Fruit fly (Drosophila melanogaster) whole organism, pupa: Measurements from ENCODE around the gene hiw.

Experiments
- CG13204 ChIP-seq: fragments of 200-800 bp; sonication (Bioruptor generic); optimal IDR thresholded peaks from 2 replicates; lab custom pipeline; 2018; ENCODE audit warnings: missing biosample characterization, mild to moderate bottlenecking, missing genetic modification characterization, moderate library complexity
- CG14655 ChIP-seq: fragments of 200-800 bp; sonication (Bioruptor generic); optimal IDR thresholded peaks from 3 replicates; lab custom pipeline; 2017; ENCODE audit warnings: mild to moderate bottlenecking, missing biosample characterization, missing genetic modification reagents, missing genetic modification characterization
- CG15710 ChIP-seq: fragments of 200-800 bp; sonication (Bioruptor generic); optimal IDR thresholded peaks from 2 replicates; lab custom pipeline; 2018; ENCODE audit warnings: missing biosample characterization, mild to moderate bottlenecking, missing genetic modification characterization, moderate library complexity
- D1 ChIP-seq: fragments of 200-800 bp; sonication (Bioruptor generic); optimal IDR thresholded peaks from 2 replicates; lab custom pipeline; 2018; ENCODE audit warnings: missing biosample characterization, mild to moderate bottlenecking, missing genetic modification characterization, moderate library complexity
- Pif1A ChIP-seq: fragments of 200-800 bp; sonication (Bioruptor generic); optimal IDR thresholded peaks from 3 replicates; lab custom pipeline; 2016; ENCODE audit warnings: missing biosample characterization, missing genetic modification characterization
- gl ChIP-seq: fragments of 200-800 bp; sonication (Bioruptor generic); optimal IDR thresholded peaks from 2 replicates; lab custom pipeline; 2018; ENCODE audit warnings: missing biosample characterization, mild to moderate bottlenecking, missing genetic modification characterization

dm6 chrX:15076606-15077005 is 13.4 kb upstream of the hiw start:
- no peak for TF ChIP-seq D1 (tag; lab: Kevin White, UChicago)
- TF ChIP-seq CG15710: no peak
- no peak for TF ChIP-seq CG13204 (GFP tag; lab: Kevin White, UChicago)
- no peak for TF ChIP-seq CG14655 (GFP tag; lab: Kevin White, UChicago)
- no peak for TF ChIP-seq Pif1A (GFP tag; lab: Kevin White, UChicago)
- TF ChIP-seq gl (tag; lab: Kevin White, UChicago): no peak
